Fruit fly (Drosophila melanogaster) Kc167 (cell line): ENCODE measurements around the gene ZnT63C.

ENCODE experiments used
- Myc ChIP-seq: fragments of >200 bp; optimal IDR thresholded peaks from 2 replicates; lab custom pipeline; 2017; ENCODE audit warnings: missing external identifiers
- Sin3A ChIP-seq: fragments of >200 bp; optimal IDR thresholded peaks from 2 replicates; lab custom pipeline; 2018; ENCODE audit warnings: missing external identifiers
- h ChIP-seq: fragments of >200 bp; optimal IDR thresholded peaks from 3 replicates; lab custom pipeline; 2018; ENCODE audit warnings: missing external identifiers
- insv ChIP-seq: fragments of >200 bp; optimal IDR thresholded peaks from 3 replicates; lab custom pipeline; 2018; ENCODE audit warnings: missing external identifiers
- ttk ChIP-seq: sonication (Bioruptor generic); optimal IDR thresholded peaks from 2 replicates; lab custom pipeline; 2017; ENCODE audit warnings: missing external identifiers

DNA sequence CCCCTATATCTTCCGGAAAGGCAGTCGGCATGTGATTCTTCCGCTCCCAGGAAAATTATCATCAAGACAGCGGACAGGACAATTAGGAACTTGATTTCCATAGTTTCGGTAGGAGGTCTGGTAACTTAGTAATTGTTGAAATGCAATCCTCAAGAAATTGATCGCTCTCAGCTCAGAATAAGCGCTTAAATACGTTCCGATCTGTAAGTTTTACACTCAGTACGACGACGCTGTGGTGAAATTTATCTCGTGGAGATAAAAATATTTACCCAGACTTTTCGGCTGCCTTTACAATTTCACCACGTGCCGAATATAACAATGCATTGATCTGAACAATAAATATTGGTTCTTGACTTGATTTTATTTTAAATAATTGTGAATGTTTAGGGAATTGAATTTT lies 32.2 kb downstream of the ZnT63C start, which contains the start of gene Drsl1:
- TF ChIP-seq ttk (lab: Kevin White, UChicago) (no peak), Myc (lab: Kevin White, UChicago) (no peak), h (lab: Kevin White, UChicago) (no peak), insv (no peak), Sin3A (lab: Kevin White, UChicago) (no peak)
